Worm (Caenorhabditis elegans) whole organism, mixed stage, embryonic: ENCODE results near the gene gpa-13.

Experiments used
- bed-3 ChIP-seq: fragments of 200-800 bp; sonication (Bioruptor generic); optimal IDR thresholded peaks from 3 replicates; lab custom pipeline; 2018; ENCODE audit warnings: mild to moderate bottlenecking, missing genetic modification characterization, moderate library complexity, missing compliant biosample characterization
- blmp-1 ChIP-seq: fragments of 150-350 bp; optimal IDR thresholded peaks from 2 replicates; lab custom pipeline; 2014; ENCODE audit warnings: missing biosample characterization, missing genetic modification characterization
- ceh-39 ChIP-seq: fragments of 150-350 bp; optimal IDR thresholded peaks from 2 replicates; lab custom pipeline; 2014; ENCODE audit warnings: missing biosample characterization, missing genetic modification characterization
- ceh-43 ChIP-seq: fragments of 200-800 bp; sonication (Bioruptor generic); optimal IDR thresholded peaks from 2 replicates; lab custom pipeline; 2018; ENCODE audit warnings: mild to moderate bottlenecking, missing genetic modification characterization, moderate library complexity, missing compliant biosample characterization
- cnd-1 ChIP-seq: fragments of 200-800 bp; sonication (Bioruptor generic); optimal IDR thresholded peaks from 2 replicates; lab custom pipeline; 2018; ENCODE audit warnings: mild to moderate bottlenecking, missing genetic modification characterization, missing compliant biosample characterization
- drap-1 ChIP-seq: fragments of 200-800 bp; sonication (Bioruptor generic); optimal IDR thresholded peaks from 3 replicates; lab custom pipeline; 2018; ENCODE audit warnings: mild to moderate bottlenecking, missing genetic modification characterization, missing compliant biosample characterization
- elt-1 ChIP-seq: sonication (generic microtip); optimal IDR thresholded peaks from 2 replicates; lab custom pipeline; 2017; ENCODE audit warnings: missing genetic modification characterization, mild to moderate bottlenecking, missing compliant biosample characterization, antibody characterized with exemption, moderate library complexity, borderline replicate concordance; ENCODE audit not compliant: insufficient read depth
- elt-3 ChIP-seq: fragments of 150-350 bp; optimal IDR thresholded peaks from 2 replicates; lab custom pipeline; 2014; ENCODE audit warnings: missing biosample characterization, missing genetic modification characterization
- ham-2 ChIP-seq: fragments of 200-800 bp; sonication (Bioruptor generic); optimal IDR thresholded peaks from 2 replicates; lab custom pipeline; 2018; ENCODE audit warnings: mild to moderate bottlenecking, missing genetic modification characterization, missing compliant biosample characterization
- lsy-2 ChIP-seq: fragments of 150-350 bp; optimal IDR thresholded peaks from 2 replicates; lab custom pipeline; 2014; ENCODE audit warnings: missing biosample characterization, missing genetic modification characterization
- mep-1 ChIP-seq: fragments of 150-350 bp; optimal IDR thresholded peaks from 2 replicates; lab custom pipeline; 2017; ENCODE audit warnings: missing biosample characterization, missing genetic modification reagents, missing genetic modification characterization, inconsistent platforms
- mls-2 ChIP-seq: sonication (generic microtip); optimal IDR thresholded peaks from 2 replicates; lab custom pipeline; 2016; ENCODE audit warnings: mild to moderate bottlenecking, missing genetic modification characterization, moderate library complexity, missing compliant biosample characterization
- nhr-12 ChIP-seq: fragments of 150-350 bp; optimal IDR thresholded peaks from 2 replicates; lab custom pipeline; 2014; ENCODE audit warnings: missing biosample characterization, missing genetic modification characterization
- nhr-237 ChIP-seq: fragments of 150-350 bp; optimal IDR thresholded peaks from 2 replicates; lab custom pipeline; 2014; ENCODE audit warnings: missing biosample characterization, missing genetic modification characterization
- pha-4 ChIP-seq: fragments of 150-350 bp; optimal IDR thresholded peaks from 2 replicates; lab custom pipeline; 2018; ENCODE audit warnings: missing biosample characterization, missing genetic modification reagents, missing genetic modification characterization
- sem-2 ChIP-seq: fragments of 200-800 bp; sonication (Bioruptor generic); optimal IDR thresholded peaks from 2 replicates; lab custom pipeline; 2018; ENCODE audit warnings: mild to moderate bottlenecking, missing genetic modification characterization, missing compliant biosample characterization
- snpc-4 ChIP-seq: fragments of 150-350 bp; optimal IDR thresholded peaks from 2 replicates; lab custom pipeline; 2014; ENCODE audit warnings: missing biosample characterization, missing genetic modification characterization
- sptf-1 ChIP-seq: sonication (generic microtip); optimal IDR thresholded peaks from 2 replicates; lab custom pipeline; 2017; ENCODE audit warnings: mild to moderate bottlenecking, missing genetic modification characterization, moderate library complexity, missing compliant biosample characterization

The gpa-13 gene

ce11 chrV:12708305-12708704 is 46.4 kb downstream of the gpa-13 start, which contains the start of gene R11D1.2:
TSS of gene R11D1.2 (plus strand) at chrV:12708605.
- no peak for TF ChIP-seq sem-2 (GFP tag; lab: Kevin White, UChicago)
- TF ChIP-seq snpc-4 (tag; lab: Kevin White, UChicago), result no peak
- no peak for TF ChIP-seq ceh-43 (GFP tag; lab: Kevin White, UChicago)
- no peak for TF ChIP-seq mep-1 (tag; lab: Kevin White, UChicago)
- TF ChIP-seq pha-4, result no peak
- no peak for TF ChIP-seq nhr-237 (tag; lab: Kevin White, UChicago)
- no peak for TF ChIP-seq mls-2 (tag; lab: Kevin White, UChicago)
- no peak for TF ChIP-seq ham-2 (GFP tag; lab: Kevin White, UChicago)
- TF ChIP-seq ceh-39, result no peak

ce11 chrV:12706511-12706910 is 48.2 kb downstream of the gpa-13 start:
- TF ChIP-seq sem-2 (GFP tag; lab: Kevin White, UChicago) (no peak), elt-1 (tag; lab: Kevin White, UChicago) (no peak), ceh-39 (no peak), nhr-237 (tag; lab: Kevin White, UChicago) (no peak), drap-1 (GFP tag; lab: Kevin White, UChicago) (no peak), mls-2 (tag; lab: Kevin White, UChicago) (no peak), cnd-1 (tag; lab: Kevin White, UChicago) (no peak), lsy-2 (tag; lab: Kevin White, UChicago) (no peak), blmp-1 (tag; lab: Kevin White, UChicago) (no peak), sptf-1 (tag; lab: Kevin White, UChicago) (no peak), nhr-12 (tag; lab: Kevin White, UChicago) (no peak), elt-3 (tag; lab: Kevin White, UChicago) (no peak), bed-3 (GFP tag; lab: Kevin White, UChicago) (no peak)
- TF ChIP-seq, all 35 proteins: peak for 0

- TF ChIP-seq pha-4 (no peak), ham-2 (GFP tag; lab: Kevin White, UChicago) (no peak)
- TF ChIP-seq, all 35 proteins: peak for 0
Measured at ce11 chrV:12704077-12704476, 50.7 kb downstream of the gpa-13 start, which contains the start of gene R11D1.1. TSS of gene R11D1.1 (plus strand) at chrV:12704377.
